Fruit fly (Drosophila melanogaster): Measurements from ENCODE around the gene DENR.

The DENR gene

DNA sequence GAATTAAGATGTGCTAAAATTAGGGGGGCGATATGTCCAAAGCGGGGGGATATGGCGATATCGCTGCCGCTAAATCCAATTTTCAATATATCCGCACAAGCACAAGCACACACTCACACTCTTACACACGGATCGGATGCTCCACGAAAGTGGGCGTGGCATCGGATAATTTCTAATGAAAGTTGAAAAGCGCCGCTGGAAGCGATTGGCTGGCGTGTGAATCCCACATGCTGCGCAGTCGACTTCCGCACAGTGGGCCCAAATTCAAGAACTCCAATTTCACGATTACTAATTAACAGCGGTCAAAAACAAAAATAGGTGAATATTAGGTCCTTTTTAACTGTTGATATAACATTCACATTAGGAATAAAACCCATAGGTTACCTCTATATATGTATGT lies 25.6 kb upstream of the DENR start:
- TF ChIP-seq Mnt (GFP tag; optimal IDR thresholded peaks at IDR 0.05) = no peak
- TF ChIP-seq kay (GFP tag; ENCODE audit: borderline replicate concordance) = no peak
- no peak for TF ChIP-seq bab1 (GFP tag; optimal IDR thresholded peaks at IDR 0.05)
- TF ChIP-seq CG7045 (GFP tag; optimal IDR thresholded peaks at IDR 0.05) = no peak
- TF ChIP-seq CG7101 (tag; optimal IDR thresholded peaks at IDR 0.05) = no peak

DNA sequence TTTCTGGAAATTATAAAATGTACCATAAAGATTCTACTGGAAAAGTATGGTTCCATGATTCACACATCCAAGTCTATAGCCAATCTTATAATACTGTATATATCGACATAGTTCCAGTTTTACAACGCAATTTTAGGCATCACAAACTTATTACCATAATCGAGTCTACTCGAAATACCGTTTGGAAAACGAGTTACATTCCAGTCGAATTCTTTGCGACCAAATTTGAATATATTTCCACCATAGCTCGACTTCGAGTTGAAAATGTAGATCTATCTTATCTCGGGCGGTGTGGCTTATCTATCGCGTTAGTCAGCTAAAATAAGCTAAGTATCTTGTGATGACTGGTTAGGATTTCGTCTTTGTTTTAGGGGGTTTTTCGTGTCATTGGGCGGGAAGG lies 23.5 kb upstream of the DENR start:
- no peak for TF ChIP-seq CG12768 (GFP tag; optimal IDR thresholded peaks at IDR 0.05)
- no peak for TF ChIP-seq ovo (GFP tag; optimal IDR thresholded peaks at IDR 0.05)
- no peak for TF ChIP-seq CG33017 (tag; optimal IDR thresholded peaks at IDR 0.05)
- TF ChIP-seq CG7101 (tag; optimal IDR thresholded peaks at IDR 0.05) = no peak
- no peak for TF ChIP-seq Mnt (GFP tag; optimal IDR thresholded peaks at IDR 0.05)
- no peak for TF ChIP-seq cic (GFP tag; optimal IDR thresholded peaks at IDR 0.05)
- no peak for TF ChIP-seq Clk (GFP tag; optimal IDR thresholded peaks at IDR 0.05)
- TF ChIP-seq Crg-1 (GFP tag; optimal IDR thresholded peaks at IDR 0.05) = no peak
- TF ChIP-seq Hr96 (GFP tag; optimal IDR thresholded peaks at IDR 0.05) = no peak
- no peak for TF ChIP-seq kay (GFP tag; ENCODE audit: borderline replicate concordance)
- TF ChIP-seq cnc (optimal IDR thresholded peaks at IDR 0.05) = no peak
- TF ChIP-seq CG5204 (GFP tag; optimal IDR thresholded peaks at IDR 0.05) = no peak
- TF ChIP-seq CG7045 (GFP tag; optimal IDR thresholded peaks at IDR 0.05) = no peak
- TF ChIP-seq bab1 (GFP tag; optimal IDR thresholded peaks at IDR 0.05) = no peak
- no peak for TF ChIP-seq CG11617 (GFP tag; optimal IDR thresholded peaks at IDR 0.05)
- TF ChIP-seq pad (GFP tag; optimal IDR thresholded peaks at IDR 0.05) = no peak
- no peak for TF ChIP-seq CG1620 (GFP tag; optimal IDR thresholded peaks at IDR 0.05)
- TF ChIP-seq tj (GFP tag; optimal IDR thresholded peaks at IDR 0.05) = no peak
- no peak for TF ChIP-seq CG14711 (tag; optimal IDR thresholded peaks at IDR 0.05)
- TF ChIP-seq toe (GFP tag; optimal IDR thresholded peaks at IDR 0.05) = no peak

DNA sequence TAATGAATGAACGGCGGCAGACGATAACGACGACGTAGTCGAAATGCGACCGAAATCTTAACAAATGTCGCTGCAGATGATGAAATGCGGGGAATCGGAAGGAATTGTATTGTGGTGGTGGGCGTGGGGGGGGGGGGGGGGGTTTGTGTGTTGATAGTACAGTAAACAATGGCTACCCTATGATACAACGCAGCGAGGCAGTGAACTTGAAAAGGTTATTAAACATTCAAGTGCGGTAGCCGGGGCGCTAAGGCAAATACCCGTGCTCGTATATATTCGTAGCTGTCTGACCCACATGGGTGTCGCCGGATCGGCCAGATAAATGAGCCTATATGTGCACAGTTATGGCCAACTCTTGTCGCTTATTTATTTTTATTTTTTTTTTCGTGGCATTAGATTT lies 22.9 kb upstream of the DENR start:
- TF ChIP-seq CG14711 (tag; optimal IDR thresholded peaks at IDR 0.05) (no peak), CG1620 (GFP tag; optimal IDR thresholded peaks at IDR 0.05) (no peak), Mnt (GFP tag; optimal IDR thresholded peaks at IDR 0.05) (no peak)

- TF ChIP-seq CG7045 (GFP tag; optimal IDR thresholded peaks at IDR 0.05) (no peak), ovo (GFP tag; optimal IDR thresholded peaks at IDR 0.05) (no peak), Crg-1 (GFP tag; optimal IDR thresholded peaks at IDR 0.05) (no peak), pad (GFP tag; optimal IDR thresholded peaks at IDR 0.05) (no peak), bab1 (GFP tag; optimal IDR thresholded peaks at IDR 0.05) (no peak), toe (GFP tag; optimal IDR thresholded peaks at IDR 0.05) (no peak), CG11617 (GFP tag; optimal IDR thresholded peaks at IDR 0.05) (no peak), CG1620 (GFP tag; optimal IDR thresholded peaks at IDR 0.05) (no peak), Hr96 (GFP tag; optimal IDR thresholded peaks at IDR 0.05) (no peak), CG12768 (GFP tag; optimal IDR thresholded peaks at IDR 0.05) (no peak), CG33017 (tag; optimal IDR thresholded peaks at IDR 0.05) (no peak), Mnt (GFP tag; optimal IDR thresholded peaks at IDR 0.05) (no peak), CG14711 (tag; optimal IDR thresholded peaks at IDR 0.05) (no peak), tj (GFP tag; optimal IDR thresholded peaks at IDR 0.05) (no peak), Clk (GFP tag; optimal IDR thresholded peaks at IDR 0.05) (no peak)
Measured at dm6 chrX:16907675-16908074, 21.3 kb upstream of the DENR start.

dm6 chrX:16907009-16907408 lies 20.6 kb upstream of the DENR start:
- TF ChIP-seq cic (GFP tag; optimal IDR thresholded peaks at IDR 0.05) = no peak
- TF ChIP-seq ovo (GFP tag; optimal IDR thresholded peaks at IDR 0.05) = no peak
- no peak for TF ChIP-seq toe (GFP tag; optimal IDR thresholded peaks at IDR 0.05)
- no peak for TF ChIP-seq CG1620 (GFP tag; optimal IDR thresholded peaks at IDR 0.05)
- TF ChIP-seq cnc (optimal IDR thresholded peaks at IDR 0.05) = no peak
- TF ChIP-seq CG33017 (tag; optimal IDR thresholded peaks at IDR 0.05) = no peak
- TF ChIP-seq Clk (GFP tag; optimal IDR thresholded peaks at IDR 0.05) = no peak
- TF ChIP-seq CG7101 (tag; optimal IDR thresholded peaks at IDR 0.05) = no peak
- TF ChIP-seq Mnt (GFP tag; optimal IDR thresholded peaks at IDR 0.05) = no peak
- TF ChIP-seq CG12768 (GFP tag; optimal IDR thresholded peaks at IDR 0.05) = no peak
- TF ChIP-seq CG7045 (GFP tag; optimal IDR thresholded peaks at IDR 0.05) = no peak
- TF ChIP-seq bab1 (GFP tag; optimal IDR thresholded peaks at IDR 0.05) = no peak
- TF ChIP-seq CG11617 (GFP tag; optimal IDR thresholded peaks at IDR 0.05) = no peak

DNA sequence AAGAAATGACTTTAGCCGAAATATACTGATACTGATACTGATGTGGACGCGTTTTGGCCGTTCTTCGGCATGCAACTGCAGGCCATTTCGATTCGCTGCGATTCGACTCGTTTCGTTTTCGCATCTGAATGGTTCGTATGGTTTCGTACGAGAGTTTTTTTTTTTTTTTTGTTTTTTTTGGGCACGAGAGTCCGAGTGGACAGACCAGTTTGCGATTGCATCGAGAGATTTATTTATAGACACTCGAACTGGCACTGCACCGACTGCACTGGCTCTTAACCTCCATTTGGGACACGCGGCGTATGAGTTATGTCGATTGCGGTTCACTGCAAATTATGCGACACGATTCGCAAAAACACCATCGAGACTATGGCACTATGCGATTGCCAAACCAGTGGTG lies 19.7 kb upstream of the DENR start:
- TF ChIP-seq Clk (GFP tag; optimal IDR thresholded peaks at IDR 0.05) (no peak), CG33017 (tag; optimal IDR thresholded peaks at IDR 0.05) (no peak), CG12768 (GFP tag; optimal IDR thresholded peaks at IDR 0.05) (no peak), cic (GFP tag; optimal IDR thresholded peaks at IDR 0.05) (no peak), cnc (optimal IDR thresholded peaks at IDR 0.05) (no peak), pad (GFP tag; optimal IDR thresholded peaks at IDR 0.05) (no peak), CG7101 (tag; optimal IDR thresholded peaks at IDR 0.05) (no peak), CG5204 (GFP tag; optimal IDR thresholded peaks at IDR 0.05) (no peak), CG1620 (GFP tag; optimal IDR thresholded peaks at IDR 0.05) (no peak), Hr96 (GFP tag; optimal IDR thresholded peaks at IDR 0.05) (no peak), CG11617 (GFP tag; optimal IDR thresholded peaks at IDR 0.05) (no peak), bab1 (GFP tag; optimal IDR thresholded peaks at IDR 0.05) (no peak), ovo (GFP tag; optimal IDR thresholded peaks at IDR 0.05) (no peak), Mnt (GFP tag; optimal IDR thresholded peaks at IDR 0.05) (no peak), CG7045 (GFP tag; optimal IDR thresholded peaks at IDR 0.05) (no peak), Crg-1 (GFP tag; optimal IDR thresholded peaks at IDR 0.05) (no peak), tj (GFP tag; optimal IDR thresholded peaks at IDR 0.05) (no peak), kay (GFP tag; ENCODE audit: borderline replicate concordance) (no peak), toe (GFP tag; optimal IDR thresholded peaks at IDR 0.05) (no peak), CG14711 (tag; optimal IDR thresholded peaks at IDR 0.05) (no peak)

dm6 chrX:16902435-16902834 lies 16.1 kb upstream of the DENR start:
- TF ChIP-seq toe (GFP tag; optimal IDR thresholded peaks at IDR 0.05) (no peak), CG5204 (GFP tag; optimal IDR thresholded peaks at IDR 0.05) (no peak), Mnt (GFP tag; optimal IDR thresholded peaks at IDR 0.05) (no peak), CG11617 (GFP tag; optimal IDR thresholded peaks at IDR 0.05) (no peak), CG1620 (GFP tag; optimal IDR thresholded peaks at IDR 0.05) (no peak), cic (GFP tag; optimal IDR thresholded peaks at IDR 0.05) (no peak), Hr96 (GFP tag; optimal IDR thresholded peaks at IDR 0.05) (no peak), CG14711 (tag; optimal IDR thresholded peaks at IDR 0.05) (no peak), CG7045 (GFP tag; optimal IDR thresholded peaks at IDR 0.05) (no peak), pad (GFP tag; optimal IDR thresholded peaks at IDR 0.05) (no peak), kay (GFP tag; ENCODE audit: borderline replicate concordance) (no peak), bab1 (GFP tag; optimal IDR thresholded peaks at IDR 0.05) (no peak), CG12768 (GFP tag; optimal IDR thresholded peaks at IDR 0.05) (no peak)

Data from whole organism, adult.